Worm (Caenorhabditis elegans): ENCODE measurements around the gene dmd-9.
"Not testable (repeated sequence)": the region's sequence is repeated elsewhere in the genome, so short reads cannot be mapped to it uniquely, and the experiment has no call there.

The dmd-9 gene

ce11 chrIV:3254443-3254842 is at the start of gene dmd-9:
TSS of gene dmd-9 (minus strand) at chrIV:3254543.
- TF ChIP-seq pax-1 (tag; optimal IDR thresholded peaks at IDR 0.05), result no peak
- no peak for TF ChIP-seq rnt-1 (tag; optimal IDR thresholded peaks at IDR 0.05)
- no peak for TF ChIP-seq unc-55 (GFP tag; optimal IDR thresholded peaks at IDR 0.05)
- TF ChIP-seq hlh-15 (tag; optimal IDR thresholded peaks at IDR 0.05), result no peak
- TF ChIP-seq hlh-13 (GFP tag; optimal IDR thresholded peaks at IDR 0.05), result no peak
- TF ChIP-seq ceh-31 (tag; optimal IDR thresholded peaks at IDR 0.05), result no peak
- no peak for TF ChIP-seq ref-2 (tag; optimal IDR thresholded peaks at IDR 0.05)

- TF ChIP-seq unc-55 (GFP tag; optimal IDR thresholded peaks at IDR 0.05); npax-4 (tag; optimal IDR thresholded peaks at IDR 0.05); nhr-232 (tag; optimal IDR thresholded peaks at IDR 0.05): not testable (repeated sequence)
These were observed 49.3 kb upstream of the dmd-9 start, which contains the start of gene idpp-12 for ce11 chrIV:3303690-3304089. TSS of gene idpp-12 (plus strand) at chrIV:3303990.

DNA sequence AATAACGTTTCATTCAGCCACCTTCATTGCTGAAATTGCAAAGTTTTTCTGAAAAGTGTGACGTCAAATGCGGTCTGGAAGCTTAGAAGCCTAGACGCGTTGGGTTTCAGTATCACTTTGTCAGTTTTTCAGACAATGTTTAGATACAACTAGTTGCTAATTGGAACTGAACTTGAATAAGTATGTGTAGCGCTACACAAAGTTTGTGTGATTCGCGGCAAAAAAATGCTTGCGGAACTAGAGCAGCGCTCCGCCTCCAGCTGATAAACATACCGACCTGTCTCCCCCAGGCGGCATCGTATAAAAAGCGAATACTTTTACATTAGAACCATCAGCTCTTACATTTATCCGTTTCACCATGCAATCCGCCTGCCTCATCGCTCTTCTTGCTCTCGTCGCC is 47.7 kb upstream of the dmd-9 start, which contains the start of gene W08E12.4:
Gene W08E12.4 (plus strand): TSS at position 301 of the 400 bp plus-strand sequence.
- TF ChIP-seq unc-86, lin-11, elt-4 (tag; optimal IDR thresholded peaks at IDR 0.05): not testable (repeated sequence)

- TF ChIP-seq dmd-4 (tag; optimal IDR thresholded peaks at IDR 0.05; ENCODE audit: borderline replicate concordance), result no peak
- no peak for TF ChIP-seq rnt-1 (tag; optimal IDR thresholded peaks at IDR 0.05)
- no peak for TF ChIP-seq npax-4 (tag; optimal IDR thresholded peaks at IDR 0.05)
- no peak for TF ChIP-seq ref-2 (tag; optimal IDR thresholded peaks at IDR 0.05)
- TF ChIP-seq sox-4 (tag; optimal IDR thresholded peaks at IDR 0.05), result no peak
- TF ChIP-seq che-1 (tag; optimal IDR thresholded peaks at IDR 0.05), result no peak
- no peak for TF ChIP-seq tbx-2 (tag; optimal IDR thresholded peaks at IDR 0.05)
- TF ChIP-seq dve-1 (tag; optimal IDR thresholded peaks at IDR 0.05), result no peak
- no peak for TF ChIP-seq pha-4 (tag; optimal IDR thresholded peaks at IDR 0.05)
- no peak for TF ChIP-seq ttx-3 (tag; optimal IDR thresholded peaks at IDR 0.05)
These were observed 46.1 kb upstream of the dmd-9 start, which contains the start of gene W08E12.5 for ce11 chrIV:3300492-3300891. TSS of gene W08E12.5 (plus strand) at chrIV:3300792.

DNA sequence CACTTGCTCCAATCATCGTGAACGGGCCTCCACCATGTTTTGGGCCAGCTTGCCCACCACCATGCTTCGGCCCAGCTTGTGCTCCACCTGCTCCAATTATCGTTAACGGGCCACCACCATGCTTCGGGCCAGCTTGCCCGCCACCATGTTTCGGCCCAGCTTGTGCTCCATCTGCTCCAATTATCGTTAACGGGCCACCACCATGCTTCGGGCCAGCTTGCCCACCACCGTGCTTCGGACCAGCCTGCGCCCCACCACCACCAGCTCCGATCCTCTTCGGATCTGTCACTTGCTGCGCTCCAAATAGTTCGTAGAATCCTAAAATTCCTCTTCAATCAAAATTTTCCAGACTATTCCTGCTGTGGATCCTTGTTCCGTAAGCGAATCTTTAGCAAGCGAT is 44.9 kb upstream of the dmd-9 start:
- TF ChIP-seq unc-3 (GFP tag; conservative IDR thresholded peaks at IDR 0.05) (no peak), unc-3 (tag; optimal IDR thresholded peaks at IDR 0.05) (no peak), ceh-24 (tag; optimal IDR thresholded peaks at IDR 0.05) (no peak), pqm-1 (tag; optimal IDR thresholded peaks at IDR 0.05) (no peak), ceh-19 (GFP tag; optimal IDR thresholded peaks at IDR 0.05) (no peak), che-1 (tag; optimal IDR thresholded peaks at IDR 0.05) (no peak), dmd-4 (tag; optimal IDR thresholded peaks at IDR 0.05; ENCODE audit: borderline replicate concordance) (no peak), nfya-1 (tag; optimal IDR thresholded peaks at IDR 0.05) (no peak), pha-2 (tag; optimal IDR thresholded peaks at IDR 0.05) (no peak), hlh-15 (tag; optimal IDR thresholded peaks at IDR 0.05) (no peak), elt-4 (tag; optimal IDR thresholded peaks at IDR 0.05) (no peak), ceh-34 (tag; optimal IDR thresholded peaks at IDR 0.05) (no peak), tbx-7 (tag; optimal IDR thresholded peaks at IDR 0.05) (no peak), ztf-16 (tag; optimal IDR thresholded peaks at IDR 0.05) (no peak), syd-9 (tag; optimal IDR thresholded peaks at IDR 0.05) (no peak), lin-11 (tag; optimal IDR thresholded peaks at IDR 0.05) (no peak), ceh-31 (tag; optimal IDR thresholded peaks at IDR 0.05) (no peak), elt-2 (tag; optimal IDR thresholded peaks at IDR 0.05) (no peak), K02D7.2 (tag; optimal IDR thresholded peaks at IDR 0.05) (no peak)

ce11 chrIV:3298300-3298699 is 44.0 kb upstream of the dmd-9 start, which contains the start of gene W08E12.6:
TSS of gene W08E12.6 (plus strand) at chrIV:3298600.
- TF ChIP-seq sdc-2 (tag; optimal IDR thresholded peaks at IDR 0.05) (no peak), K02D7.2 (tag; optimal IDR thresholded peaks at IDR 0.05) (no peak), fkh-6 (tag; optimal IDR thresholded peaks at IDR 0.05) (no peak), gmeb-2 (tag; optimal IDR thresholded peaks at IDR 0.05) (no peak), ceh-34 (tag; optimal IDR thresholded peaks at IDR 0.05) (no peak), C08G9.2 (tag; optimal IDR thresholded peaks at IDR 0.05) (no peak), ceh-14 (tag; optimal IDR thresholded peaks at IDR 0.05) (no peak), zip-5 (tag; optimal IDR thresholded peaks at IDR 0.05) (no peak), fax-1 (tag; optimal IDR thresholded peaks at IDR 0.05) (no peak), ceh-6 (GFP tag; optimal IDR thresholded peaks at IDR 0.05) (no peak), pha-2 (tag; optimal IDR thresholded peaks at IDR 0.05) (no peak), ceh-18 (tag; optimal IDR thresholded peaks at IDR 0.05) (no peak), nhr-232 (tag; optimal IDR thresholded peaks at IDR 0.05) (no peak), ceh-24 (tag; optimal IDR thresholded peaks at IDR 0.05) (no peak), fkh-10 (GFP tag; optimal IDR thresholded peaks at IDR 0.05) (no peak), elt-2 (tag; optimal IDR thresholded peaks at IDR 0.05) (no peak)
